Worm (Caenorhabditis elegans) whole organism, young adult: ENCODE results near the gene lias-1.
A peak's percentile ranks its signal among the peaks of the same experiment; 100 is the strongest.

ENCODE experiments used
- B0261.1 ChIP-seq: sonication (generic microtip); optimal IDR thresholded peaks from 2 replicates; lab custom pipeline; 2016; ENCODE audit warnings: mild to moderate bottlenecking, missing genetic modification characterization, moderate library complexity, missing compliant biosample characterization
- C06A6.2 ChIP-seq: fragments of 200-800 bp; sonication (Bioruptor generic); conservative IDR thresholded peaks from 2 replicates; pipeline ENCODE4 v1.3.6; 2022; ENCODE audit warnings: missing genetic modification characterization, missing compliant biosample characterization
- D2030.7 ChIP-seq: fragments of 200-800 bp; sonication (Bioruptor generic); IDR thresholded peaks from 2 replicates; pipeline ENCODE4 v1.3.6; 2022; ENCODE audit warnings: missing genetic modification reagents, missing genetic modification characterization, missing compliant biosample characterization
- F10E7.11 ChIP-seq: sonication (generic microtip); optimal IDR thresholded peaks from 2 replicates; lab custom pipeline; 2017; ENCODE audit warnings: mild to moderate bottlenecking, missing genetic modification characterization, moderate library complexity, missing compliant biosample characterization
- F23B12.7 ChIP-seq: sonication (generic microtip); optimal IDR thresholded peaks from 2 replicates; lab custom pipeline; 2017; ENCODE audit warnings: missing genetic modification characterization, mild to moderate bottlenecking, missing compliant biosample characterization, antibody characterized with exemption, moderate library complexity; ENCODE audit not compliant: insufficient read depth
- F39B2.1 ChIP-seq: fragments of 200-800 bp; sonication (Bioruptor generic); IDR thresholded peaks from 2 replicates; pipeline ENCODE4 v1.3.6; 2022; ENCODE audit warnings: missing genetic modification reagents, missing genetic modification characterization, missing compliant biosample characterization
- F57C9.4 ChIP-seq: sonication (generic microtip); optimal IDR thresholded peaks from 2 replicates; lab custom pipeline; 2017; ENCODE audit warnings: mild to moderate bottlenecking, missing genetic modification characterization, missing compliant biosample characterization
- K12H6.12 ChIP-seq: fragments of 200-800 bp; sonication (Bioruptor generic); optimal IDR thresholded peaks from 2 replicates; lab custom pipeline; 2018; ENCODE audit warnings: mild to moderate bottlenecking, missing genetic modification characterization, missing compliant biosample characterization
- T07F8.4 ChIP-seq: sonication (generic microtip); optimal IDR thresholded peaks from 2 replicates; lab custom pipeline; 2016; ENCODE audit warnings: mild to moderate bottlenecking, missing genetic modification characterization, moderate library complexity, missing compliant biosample characterization
- Y67H2A.10 ChIP-seq: fragments of 200-800 bp; sonication (Bioruptor generic); conservative IDR thresholded peaks from 2 replicates; pipeline ENCODE4 v1.3.6; 2022; ENCODE audit warnings: missing genetic modification reagents, missing genetic modification characterization, missing compliant biosample characterization
- Y95B8A.8 ChIP-seq: fragments of 200-800 bp; sonication (Bioruptor generic); IDR thresholded peaks from 2 replicates; pipeline ENCODE4 v1.3.6; 2022; ENCODE audit warnings: missing genetic modification reagents, missing genetic modification characterization, missing compliant biosample characterization
- akir-1 ChIP-seq: fragments of 200-800 bp; sonication (Bioruptor generic); optimal IDR thresholded peaks from 2 replicates; lab custom pipeline; 2018; ENCODE audit warnings: mild to moderate bottlenecking, missing genetic modification characterization, moderate library complexity, missing compliant biosample characterization
- atf-7 ChIP-seq: sonication (generic microtip); optimal IDR thresholded peaks from 2 replicates; lab custom pipeline; 2017; ENCODE audit warnings: mild to moderate bottlenecking, missing genetic modification characterization, missing compliant biosample characterization
- ccch-3 ChIP-seq: fragments of 200-800 bp; sonication (Bioruptor generic); optimal IDR thresholded peaks from 2 replicates; lab custom pipeline; 2018; ENCODE audit warnings: mild to moderate bottlenecking, missing genetic modification characterization, missing compliant biosample characterization
- ceh-100 ChIP-seq: fragments of 200-800 bp; sonication (Bioruptor generic); IDR thresholded peaks from 2 replicates; pipeline ENCODE4 v1.3.6; 2022; ENCODE audit warnings: missing genetic modification reagents, missing genetic modification characterization, missing compliant biosample characterization
- ceh-27 ChIP-seq: fragments of 200-800 bp; sonication (Bioruptor generic); optimal IDR thresholded peaks from 2 replicates; lab custom pipeline; 2018; ENCODE audit warnings: mild to moderate bottlenecking, missing genetic modification characterization, moderate library complexity, missing compliant biosample characterization
- chd-7 ChIP-seq: sonication (generic microtip); optimal IDR thresholded peaks from 2 replicates; lab custom pipeline; 2016; ENCODE audit warnings: mild to moderate bottlenecking, missing genetic modification characterization, moderate library complexity, missing compliant biosample characterization
- die-1 ChIP-seq: sonication (generic microtip); optimal IDR thresholded peaks from 2 replicates; lab custom pipeline; 2016; ENCODE audit warnings: missing genotype, mild to moderate bottlenecking, missing genetic modification characterization, missing compliant biosample characterization
- dox-1 ChIP-seq: fragments of 200-800 bp; sonication (Bioruptor generic); IDR thresholded peaks from 2 replicates; pipeline ENCODE4 v1.3.6; 2022; ENCODE audit warnings: missing genetic modification reagents, missing genetic modification characterization, missing compliant biosample characterization
- dpl-1 ChIP-seq: fragments of 150-350 bp; optimal IDR thresholded peaks from 2 replicates; lab custom pipeline; 2014; ENCODE audit warnings: missing biosample characterization, missing genetic modification reagents, missing genetic modification characterization
- efl-1 ChIP-seq: fragments of 150-350 bp; optimal IDR thresholded peaks from 2 replicates; lab custom pipeline; 2014; ENCODE audit warnings: missing biosample characterization, missing genetic modification reagents, missing genetic modification characterization
- egl-44 ChIP-seq: fragments of 200-800 bp; sonication (Bioruptor generic); IDR thresholded peaks from 2 replicates; pipeline ENCODE4 v1.3.6; 2022; ENCODE audit warnings: missing genetic modification reagents, missing genetic modification characterization, missing compliant biosample characterization
- egrh-3 ChIP-seq: fragments of 200-800 bp; sonication (Bioruptor generic); IDR thresholded peaks from 2 replicates; pipeline ENCODE4 v1.3.6; 2022; ENCODE audit warnings: missing genetic modification reagents, missing genetic modification characterization, missing compliant biosample characterization
- ekl-4 ChIP-seq: fragments of 200-800 bp; sonication (Bioruptor generic); IDR thresholded peaks from 2 replicates; pipeline ENCODE4 v1.3.6; 2022; ENCODE audit warnings: missing genetic modification reagents, missing genetic modification characterization, missing compliant biosample characterization
- gei-17 ChIP-seq: fragments of 200-800 bp; sonication (Bioruptor generic); optimal IDR thresholded peaks from 2 replicates; lab custom pipeline; 2018; ENCODE audit warnings: mild to moderate bottlenecking, missing genetic modification characterization, missing compliant biosample characterization
- hlh-26 ChIP-seq: fragments of 200-800 bp; sonication (Bioruptor generic); conservative IDR thresholded peaks from 2 replicates; pipeline ENCODE4 v1.3.6; 2022; ENCODE audit warnings: missing genetic modification reagents, missing genetic modification characterization, missing compliant biosample characterization
- hmg-1.2 ChIP-seq: fragments of 200-800 bp; sonication (Bioruptor generic); IDR thresholded peaks from 2 replicates; pipeline ENCODE4 v1.3.6; 2022; ENCODE audit warnings: missing genetic modification reagents, missing genetic modification characterization, missing compliant biosample characterization
- hmg-20 ChIP-seq: fragments of 200-800 bp; sonication (Bioruptor generic); IDR thresholded peaks from 2 replicates; pipeline ENCODE4 v1.3.6; 2022; ENCODE audit warnings: missing genetic modification reagents, missing genetic modification characterization, missing compliant biosample characterization
- hsf-1 ChIP-seq: fragments of 200-800 bp; sonication (Bioruptor generic); IDR thresholded peaks from 2 replicates; pipeline ENCODE4 v1.3.6; 2022; ENCODE audit warnings: missing genetic modification reagents, missing genetic modification characterization, missing compliant biosample characterization
- lag-1 ChIP-seq: fragments of 200-800 bp; sonication (Bioruptor generic); IDR thresholded peaks from 2 replicates; pipeline ENCODE4 v1.3.6; 2022; ENCODE audit warnings: missing genetic modification reagents, missing genetic modification characterization, missing compliant biosample characterization
- let-526 ChIP-seq: fragments of 200-800 bp; sonication (Bioruptor generic); IDR thresholded peaks from 2 replicates; pipeline ENCODE4 v1.3.6; 2022; ENCODE audit warnings: missing genetic modification reagents, missing genetic modification characterization, missing compliant biosample characterization
- lin-54 ChIP-seq: fragments of 200-800 bp; sonication (Bioruptor generic); optimal IDR thresholded peaks from 2 replicates; lab custom pipeline; 2018; ENCODE audit warnings: mild to moderate bottlenecking, missing genetic modification characterization, missing compliant biosample characterization
- madf-6 ChIP-seq: fragments of 200-800 bp; sonication (Bioruptor generic); IDR thresholded peaks from 2 replicates; pipeline ENCODE4 v1.3.6; 2022; ENCODE audit warnings: missing genetic modification reagents, missing genetic modification characterization, missing compliant biosample characterization
- mcd-1 ChIP-seq: fragments of 200-800 bp; sonication (Bioruptor generic); IDR thresholded peaks from 2 replicates; pipeline ENCODE4 v1.3.6; 2022; ENCODE audit warnings: missing genetic modification reagents, missing genetic modification characterization, missing compliant biosample characterization
- nfya-1 ChIP-seq: sonication (generic microtip); optimal IDR thresholded peaks from 2 replicates; lab custom pipeline; 2017; ENCODE audit warnings: antibody characterized with exemption, missing compliant biosample characterization, missing genetic modification characterization, borderline replicate concordance; ENCODE audit not compliant: insufficient read depth
- nfya-2 ChIP-seq: fragments of 200-800 bp; sonication (Bioruptor generic); IDR thresholded peaks from 2 replicates; pipeline ENCODE4 v1.3.6; 2022; ENCODE audit warnings: missing genetic modification reagents, missing genetic modification characterization, missing compliant biosample characterization
- nhr-179 ChIP-seq: sonication (generic microtip); optimal IDR thresholded peaks from 2 replicates; lab custom pipeline; 2016; ENCODE audit warnings: mild to moderate bottlenecking, missing genetic modification characterization, missing compliant biosample characterization
- nhr-90 ChIP-seq: sonication (generic microtip); optimal IDR thresholded peaks from 2 replicates; lab custom pipeline; 2016; ENCODE audit warnings: missing genotype, mild to moderate bottlenecking, missing genetic modification characterization, missing compliant biosample characterization
- pbrm-1 ChIP-seq: fragments of 200-800 bp; sonication (Bioruptor generic); IDR thresholded peaks from 2 replicates; pipeline ENCODE4 v1.3.6; 2022; ENCODE audit warnings: missing genetic modification reagents, missing genetic modification characterization, missing compliant biosample characterization
- pha-4 ChIP-seq: fragments of 150-350 bp; sonication (generic microtip); optimal IDR thresholded peaks from 2 replicates; lab custom pipeline; 2014; ENCODE audit warnings: missing biosample characterization, missing genetic modification reagents, missing genetic modification characterization
- rcor-1 ChIP-seq: fragments of 200-800 bp; sonication (Bioruptor generic); IDR thresholded peaks from 2 replicates; pipeline ENCODE4 v1.3.6; 2022; ENCODE audit warnings: missing genetic modification reagents, missing genetic modification characterization, missing compliant biosample characterization
- rec-8 ChIP-seq, 2 experiments: sonication (generic microtip); optimal IDR thresholded peaks; 2 replicates each; lab custom pipeline; 2016; ENCODE audit warnings: mild to moderate bottlenecking in 2 of 2, missing genetic modification characterization in 2 of 2, missing genetic modification reagents in 2 of 2, missing genotype in 2 of 2, missing biosample characterization in 1 of 2, missing compliant biosample characterization in 1 of 2, moderate library complexity in 1 of 2
- snpc-1.3 ChIP-seq: sonication (generic microtip); optimal IDR thresholded peaks from 2 replicates; lab custom pipeline; 2017; ENCODE audit warnings: missing genetic modification characterization, mild to moderate bottlenecking, missing compliant biosample characterization, antibody characterized with exemption, moderate library complexity, missing genotype, missing genetic modification reagents; ENCODE audit not compliant: insufficient read depth
- snpc-4 ChIP-seq, 5 experiments: fragments of 150-350 bp in 1 of 5; sonication (generic microtip) in 4 of 5; optimal IDR thresholded peaks; 2 replicates each; lab custom pipeline; 2014 to 2018; ENCODE audit warnings: missing genetic modification characterization in 5 of 5, missing biosample characterization in 3 of 5, antibody characterized with exemption in 2 of 5, mild to moderate bottlenecking in 2 of 5, missing compliant biosample characterization in 2 of 5, missing genotype in 2 of 5, moderate library complexity in 2 of 5, missing genetic modification reagents in 1 of 5
- xnd-1 ChIP-seq: sonication (generic microtip); optimal IDR thresholded peaks from 2 replicates; lab custom pipeline; 2016; ENCODE audit warnings: missing genotype, missing genetic modification reagents, missing genetic modification characterization, missing compliant biosample characterization
- ztf-28 ChIP-seq: fragments of 200-800 bp; sonication (Bioruptor generic); IDR thresholded peaks from 2 replicates; pipeline ENCODE4 v1.3.6; 2022; ENCODE audit warnings: missing genetic modification reagents, missing genetic modification characterization, missing compliant biosample characterization

Gene lias-1

ce11 chrIII:3461403-3461802 lies 43.5 kb downstream of the lias-1 start, which contains the start of gene pph-6 (continued):
- no peak for TF ChIP-seq ekl-4 (GFP tag; lab: Robert Waterston, UW)
- no peak for TF ChIP-seq snpc-1.3 (tag; lab: Kevin White, UChicago)
- TF ChIP-seq rec-8 (tag; optimal IDR thresholded peaks at IDR 0.05; lab: Kevin White, UChicago) = no peak
- no peak for TF ChIP-seq B0261.1

ce11 chrIII:3460061-3460460 lies 44.8 kb downstream of the lias-1 start, which contains the start of gene C34C12.8:
Gene C34C12.8 (plus strand): TSS chrIII:3460406.
- TF ChIP-seq C06A6.2 (GFP tag; lab: Robert Waterston, UW) (peak; percentile 84), B0261.1 (peak; percentile 14), F39B2.1 (no peak), pbrm-1 (GFP tag; lab: Robert Waterston, UW) (peak; percentile 96), ztf-28 (GFP tag; lab: Robert Waterston, UW) (peak; percentile 84), nfya-1 (tag; lab: Kevin White, UChicago) (no peak), xnd-1 (tag; lab: Kevin White, UChicago) (peak; percentile 84), egrh-3 (GFP tag; lab: Robert Waterston, UW) (no peak), K12H6.12 (tag; lab: Kevin White, UChicago) (peak; percentile 63), Y95B8A.8 (GFP tag; lab: Robert Waterston, UW) (peak; percentile 67; the same call in 1 of the 2 replicates), dpl-1 (GFP tag; lab: Kevin White, UChicago) (peak; percentile 89), lin-54 (peak; percentile 99), dox-1 (GFP tag; lab: Robert Waterston, UW) (peak; percentile 96), ccch-3 (GFP tag; lab: Kevin White, UChicago) (no peak), hlh-26 (GFP tag; lab: Robert Waterston, UW) (no peak), F57C9.4 (tag; lab: Kevin White, UChicago) (peak; percentile 5), rcor-1 (GFP tag; lab: Robert Waterston, UW) (peak; percentile 96), nfya-2 (GFP tag; lab: Robert Waterston, UW) (no peak), snpc-4 (GFP tag; optimal IDR thresholded peaks at IDR 0.05; lab: Kevin White, UChicago) (peak; percentile 61), snpc-4 (tag; optimal IDR thresholded peaks at IDR 0.05; lab: Kevin White, UChicago) (peak; percentile 55 to 85 (median 75)), egl-44 (GFP tag; lab: Robert Waterston, UW) (peak; percentile 50; the same call in 1 of the 2 replicates), madf-6 (GFP tag; lab: Robert Waterston, UW) (peak; percentile 96), akir-1 (no peak), ceh-100 (GFP tag; lab: Robert Waterston, UW) (peak; percentile 90), F23B12.7 (tag; lab: Kevin White, UChicago) (peak; percentile 69), ceh-27 (GFP tag; lab: Kevin White, UChicago) (peak; percentile 75), pha-4 (no peak), hsf-1 (GFP tag; lab: Robert Waterston, UW) (peak; percentile 85), hmg-20 (GFP tag; lab: Robert Waterston, UW) (peak; percentile 90), die-1 (no peak), nhr-90 (tag; lab: Kevin White, UChicago) (no peak), T07F8.4 (no peak), efl-1 (GFP tag; lab: Kevin White, UChicago) (peak; percentile 83), gei-17 (GFP tag; lab: Kevin White, UChicago) (peak; percentile 78), lag-1 (GFP tag; lab: Robert Waterston, UW) (no peak), nhr-179 (tag; lab: Kevin White, UChicago) (no peak), atf-7 (tag; lab: Kevin White, UChicago) (peak; percentile 84), mcd-1 (GFP tag; lab: Robert Waterston, UW) (peak; percentile 99), hmg-1.2 (GFP tag; lab: Robert Waterston, UW) (peak; percentile 99), F10E7.11 (peak; percentile 12), D2030.7 (GFP tag; lab: Robert Waterston, UW) (peak; percentile 93), Y67H2A.10 (GFP tag; lab: Robert Waterston, UW) (peak; percentile 25; the same call in 1 of the 2 replicates), let-526 (GFP tag; lab: Robert Waterston, UW) (peak; percentile 75), chd-7 (tag; lab: Kevin White, UChicago) (peak; percentile 33)
